Worm (Caenorhabditis elegans) whole organism, L3 larva: ENCODE measurements around the gene C16C10.1.

Experiments
- ama-1 ChIP-seq: fragments of 150-350 bp; optimal IDR thresholded peaks from 2 replicates; lab custom pipeline; 2018
- ceh-82 ChIP-seq: fragments of 150-350 bp; optimal IDR thresholded peaks from 2 replicates; lab custom pipeline; 2014; ENCODE audit warnings: missing biosample characterization, missing genetic modification characterization
- hmg-11 ChIP-seq: sonication (generic microtip); optimal IDR thresholded peaks from 2 replicates; lab custom pipeline; 2016; ENCODE audit warnings: missing genetic modification characterization, missing compliant biosample characterization
- jun-1 ChIP-seq: fragments of 150-350 bp; optimal IDR thresholded peaks from 2 replicates; lab custom pipeline; 2014; ENCODE audit warnings: missing biosample characterization, missing genetic modification reagents, missing genetic modification characterization
- nhr-76 ChIP-seq: fragments of 150-350 bp; sonication (generic microtip); optimal IDR thresholded peaks from 5 replicates; lab custom pipeline; 2014; ENCODE audit warnings: missing biosample characterization, missing genetic modification characterization
- nhr-77 ChIP-seq: fragments of 150-350 bp; optimal IDR thresholded peaks from 2 replicates; lab custom pipeline; 2014; ENCODE audit warnings: missing biosample characterization, missing genetic modification characterization
- zag-1 ChIP-seq: fragments of 150-350 bp; optimal IDR thresholded peaks from 2 replicates; lab custom pipeline; 2014; ENCODE audit warnings: missing biosample characterization, missing genetic modification characterization
- ztf-11 ChIP-seq: fragments of 150-350 bp; optimal IDR thresholded peaks from 2 replicates; lab custom pipeline; 2014; ENCODE audit warnings: missing biosample characterization, missing genetic modification characterization

DNA sequence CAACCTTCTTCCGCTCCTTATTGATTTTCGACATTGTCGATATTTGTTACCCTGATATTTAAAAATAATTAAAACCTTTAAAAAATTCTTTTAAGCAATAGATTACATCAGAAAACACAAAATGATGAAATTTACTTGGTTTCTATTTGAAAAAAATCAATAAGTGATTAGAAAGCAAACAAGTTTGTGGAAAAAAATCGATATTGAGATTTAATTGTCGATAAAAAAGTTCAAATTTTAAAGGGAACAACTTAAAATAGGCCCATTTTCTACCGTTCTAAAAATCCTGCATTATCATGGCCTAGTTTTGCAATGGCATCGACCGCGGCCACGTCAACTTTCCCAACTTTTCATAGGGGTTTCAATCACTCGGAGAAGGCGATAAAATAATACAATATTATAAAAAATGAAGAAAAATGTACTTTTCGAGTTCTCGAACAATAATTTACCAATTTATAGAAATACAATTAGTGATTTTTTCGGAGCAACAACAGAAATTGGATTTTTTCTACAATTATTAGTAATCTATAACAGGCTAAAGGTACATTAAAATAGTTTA is 5.6 kb upstream of the C16C10.1 start, which contains the start of gene lars-1:
- TF ChIP-seq jun-1 (no peak), ama-1 (no peak), ceh-82 (no peak), zag-1 (no peak), nhr-76 (tag; lab: Kevin White, UChicago) (no peak), nhr-77 (no peak), hmg-11 (tag; lab: Kevin White, UChicago) (peak; percentile 17), ztf-11 (no peak)
